Fruit fly (Drosophila melanogaster) whole organism, embryonic: ENCODE measurements around the gene eIF1.

Experiments
- Abd-B ChIP-seq: fragments of 200-800 bp; sonication (Bioruptor generic); optimal IDR thresholded peaks from 2 replicates; lab custom pipeline; 2018; ENCODE audit warnings: missing biosample characterization, mild to moderate bottlenecking, missing genetic modification characterization, moderate library complexity
- Adf1 ChIP-seq: fragments of 200-800 bp; sonication (Bioruptor generic); IDR thresholded peaks from 2 replicates; pipeline ENCODE4 v1.3.6; 2022; ENCODE audit warnings: missing biosample characterization, missing genetic modification characterization
- BEAF-32 ChIP-seq: fragments of 200-800 bp; sonication (Bioruptor generic); optimal IDR thresholded peaks from 3 replicates; lab custom pipeline; 2017; ENCODE audit warnings: missing biosample characterization, missing genetic modification characterization, mild to moderate bottlenecking, moderate library complexity, missing genetic modification reagents
- CG11398 ChIP-seq: fragments of 200-800 bp; sonication (Bioruptor generic); optimal IDR thresholded peaks from 2 replicates; lab custom pipeline; 2016; ENCODE audit warnings: missing biosample characterization, missing genetic modification characterization
- CG11696 ChIP-seq: fragments of 200-800 bp; sonication (Bioruptor generic); IDR thresholded peaks from 2 replicates; pipeline ENCODE4 v1.3.6; 2022; ENCODE audit warnings: missing biosample characterization, missing genetic modification characterization
- CG14014 ChIP-seq: fragments of 200-800 bp; sonication (Bioruptor generic); IDR thresholded peaks from 2 replicates; pipeline ENCODE4 v1.3.6; 2022; ENCODE audit warnings: missing biosample characterization, missing genetic modification characterization
- CG14860 ChIP-seq: fragments of 200-800 bp; sonication (Bioruptor generic); IDR thresholded peaks from 3 replicates; pipeline ENCODE4 v1.3.6; 2022; ENCODE audit warnings: missing biosample characterization, missing genetic modification characterization; ENCODE audit not compliant: partially characterized antibody
- CG1529 ChIP-seq: fragments of 200-800 bp; sonication (Bioruptor generic); optimal IDR thresholded peaks from 3 replicates; lab custom pipeline; 2018; ENCODE audit warnings: missing biosample characterization, missing genetic modification characterization
- CG16813 ChIP-seq: fragments of 200-800 bp; sonication (Bioruptor generic); IDR thresholded peaks from 3 replicates; pipeline ENCODE4 v1.3.6; 2022; ENCODE audit warnings: missing biosample characterization, missing genetic modification characterization; ENCODE audit not compliant: partially characterized antibody
- CG16815 ChIP-seq: fragments of 200-800 bp; sonication (Bioruptor generic); optimal IDR thresholded peaks from 3 replicates; lab custom pipeline; 2017; ENCODE audit warnings: missing biosample characterization, mild to moderate bottlenecking, missing genetic modification characterization
- CG18476 ChIP-seq: fragments of 200-800 bp; sonication (Bioruptor generic); optimal IDR thresholded peaks from 2 replicates; lab custom pipeline; 2016; ENCODE audit warnings: missing biosample characterization, mild to moderate bottlenecking, missing genetic modification characterization
- CG18599 ChIP-seq: fragments of 200-800 bp; sonication (Bioruptor generic); optimal IDR thresholded peaks from 3 replicates; lab custom pipeline; 2017; ENCODE audit warnings: missing biosample characterization, missing genetic modification characterization, mild to moderate bottlenecking, moderate library complexity, missing genetic modification reagents
- CG3281 ChIP-seq: fragments of 200-800 bp; sonication (Bioruptor generic); optimal IDR thresholded peaks from 3 replicates; lab custom pipeline; 2017; ENCODE audit warnings: missing biosample characterization, mild to moderate bottlenecking, missing genetic modification characterization
- CG4328 ChIP-seq: fragments of 200-800 bp; sonication (Bioruptor generic); optimal IDR thresholded peaks from 3 replicates; lab custom pipeline; 2017; ENCODE audit warnings: missing biosample characterization, missing genetic modification reagents, missing genetic modification characterization
- CG4360 ChIP-seq: fragments of 200-800 bp; sonication (Bioruptor generic); IDR thresholded peaks from 2 replicates; pipeline ENCODE4 v1.3.6; 2022; ENCODE audit warnings: missing biosample characterization, missing genetic modification characterization
- CG4854 ChIP-seq: fragments of 200-800 bp; sonication (Bioruptor generic); optimal IDR thresholded peaks from 2 replicates; lab custom pipeline; 2016; ENCODE audit warnings: missing biosample characterization, missing genetic modification characterization, inconsistent platforms
- CG7372 ChIP-seq: fragments of 200-800 bp; sonication (Bioruptor generic); IDR thresholded peaks from 2 replicates; pipeline ENCODE4 v1.3.6; 2022; ENCODE audit warnings: missing biosample characterization, missing genetic modification characterization
- CG7556 ChIP-seq: fragments of 200-800 bp; sonication (Bioruptor generic); optimal IDR thresholded peaks from 2 replicates; lab custom pipeline; 2017; ENCODE audit warnings: missing biosample characterization, mild to moderate bottlenecking, missing genetic modification characterization
- CG7839 ChIP-seq: fragments of 200-800 bp; sonication (Bioruptor generic); optimal IDR thresholded peaks from 3 replicates; lab custom pipeline; 2018; ENCODE audit warnings: missing biosample characterization, mild to moderate bottlenecking, missing genetic modification characterization, moderate library complexity
- CG8388 ChIP-seq: fragments of 200-800 bp; sonication (Bioruptor generic); optimal IDR thresholded peaks from 2 replicates; lab custom pipeline; 2019; ENCODE audit warnings: missing biosample characterization, mild to moderate bottlenecking, missing genetic modification characterization, moderate library complexity
- D19B ChIP-seq: fragments of 200-800 bp; sonication (Bioruptor generic); optimal IDR thresholded peaks from 2 replicates; lab custom pipeline; 2017; ENCODE audit warnings: missing biosample characterization, mild to moderate bottlenecking, missing genetic modification characterization
- Deaf1 ChIP-seq: fragments of 200-800 bp; optimal IDR thresholded peaks from 3 replicates; lab custom pipeline; 2019; ENCODE audit warnings: missing biosample characterization, mild to moderate bottlenecking, missing genetic modification characterization, moderate library complexity
- MESR4 ChIP-seq: fragments of 200-800 bp; sonication (Bioruptor generic); optimal IDR thresholded peaks from 2 replicates; lab custom pipeline; 2018; ENCODE audit warnings: missing biosample characterization, mild to moderate bottlenecking, missing genetic modification characterization, moderate library complexity
- Med ChIP-seq: fragments of 200-800 bp; sonication (Bioruptor generic); peaks from one replicate; lab custom pipeline; 2016; ENCODE audit warnings: missing biosample characterization, missing genetic modification characterization, mild to moderate bottlenecking, inconsistent platforms, moderate library complexity
- NC2α ChIP-seq: fragments of 200-800 bp; sonication (Bioruptor generic); optimal IDR thresholded peaks from 2 replicates; lab custom pipeline; 2016; ENCODE audit warnings: missing biosample characterization, missing genetic modification characterization
- NK7.1 ChIP-seq: fragments of 200-800 bp; sonication (Bioruptor generic); optimal IDR thresholded peaks from 3 replicates; lab custom pipeline; 2016; ENCODE audit warnings: missing biosample characterization, missing genetic modification characterization
- Nf-YC ChIP-seq: fragments of 200-800 bp; optimal IDR thresholded peaks from 3 replicates; lab custom pipeline; 2019; ENCODE audit warnings: missing biosample characterization, mild to moderate bottlenecking, missing genetic modification characterization, moderate library complexity
- Sox102F ChIP-seq: fragments of 200-800 bp; sonication (Bioruptor generic); optimal IDR thresholded peaks from 2 replicates; lab custom pipeline; 2018; ENCODE audit warnings: missing biosample characterization, mild to moderate bottlenecking, missing genetic modification characterization, moderate library complexity
- Xrp1 ChIP-seq: fragments of 200-800 bp; sonication (Bioruptor generic); IDR thresholded peaks from 2 replicates; pipeline ENCODE4 v1.3.6; 2022; ENCODE audit warnings: missing biosample characterization, missing genetic modification characterization
- bcd ChIP-seq: fragments of 200-800 bp; sonication (Bioruptor generic); optimal IDR thresholded peaks from 2 replicates; lab custom pipeline; 2017; ENCODE audit warnings: missing biosample characterization, mild to moderate bottlenecking, missing genetic modification characterization
- cg ChIP-seq: fragments of 200-800 bp; sonication (Bioruptor generic); optimal IDR thresholded peaks from 3 replicates; lab custom pipeline; 2019; ENCODE audit warnings: missing biosample characterization, mild to moderate bottlenecking, missing genetic modification characterization, moderate library complexity
- dm ChIP-seq: fragments of 200-800 bp; sonication (Bioruptor generic); optimal IDR thresholded peaks from 3 replicates; lab custom pipeline; 2016; ENCODE audit warnings: missing biosample characterization, missing genetic modification characterization
- ewg ChIP-seq: fragments of 200-800 bp; sonication (Bioruptor generic); optimal IDR thresholded peaks from 3 replicates; lab custom pipeline; 2017; ENCODE audit warnings: mild to moderate bottlenecking, missing biosample characterization, missing genetic modification reagents, missing genetic modification characterization
- gro ChIP-seq: fragments of 200-800 bp; sonication (Bioruptor generic); optimal IDR thresholded peaks from 2 replicates; lab custom pipeline; 2016; ENCODE audit warnings: missing biosample characterization, missing genetic modification characterization
- gsb ChIP-seq: fragments of 200-800 bp; sonication (Bioruptor generic); IDR thresholded peaks from 2 replicates; pipeline ENCODE4 v1.3.6; 2022; ENCODE audit warnings: missing biosample characterization, missing genetic modification characterization
- gt ChIP-seq: fragments of 200-800 bp; sonication (Bioruptor generic); IDR thresholded peaks from 2 replicates; pipeline ENCODE4 v1.3.6; 2022; ENCODE audit warnings: missing biosample characterization, missing genetic modification characterization
- hkb ChIP-seq, 2 experiments: fragments of 200-800 bp in 1 of 2; fragments of >200 bp in 1 of 2; sonication (Bioruptor generic) in 1 of 2; IDR thresholded peaks in 1 of 2; optimal IDR thresholded peaks in 1 of 2; 2 replicates each; pipeline versions ENCODE4 v1.3.6 to Lab custom; 2017 to 2022; ENCODE audit warnings: missing biosample characterization in 1 of 2, missing genetic modification characterization in 1 of 2
- jing ChIP-seq: fragments of 200-800 bp; sonication (Bioruptor generic); optimal IDR thresholded peaks from 2 replicates; lab custom pipeline; 2018; ENCODE audit warnings: missing biosample characterization, mild to moderate bottlenecking, missing genetic modification characterization
- kah ChIP-seq: fragments of 200-800 bp; sonication (Bioruptor generic); optimal IDR thresholded peaks from 2 replicates; lab custom pipeline; 2018; ENCODE audit warnings: missing biosample characterization, mild to moderate bottlenecking, missing genetic modification characterization
- lbe ChIP-seq: fragments of 200-800 bp; sonication (Bioruptor generic); optimal IDR thresholded peaks from 2 replicates; lab custom pipeline; 2016; ENCODE audit warnings: missing biosample characterization, mild to moderate bottlenecking, missing genetic modification characterization
- nerfin-2 ChIP-seq: fragments of 200-800 bp; sonication (Bioruptor generic); IDR thresholded peaks from 2 replicates; pipeline ENCODE4 v1.3.6; 2022; ENCODE audit warnings: missing biosample characterization, missing genetic modification characterization; ENCODE audit not compliant: partially characterized antibody
- oc ChIP-seq: fragments of 200-800 bp; sonication (Bioruptor generic); optimal IDR thresholded peaks from 2 replicates; lab custom pipeline; 2018; ENCODE audit warnings: missing biosample characterization, mild to moderate bottlenecking, missing genetic modification characterization, moderate library complexity
- odd ChIP-seq: fragments of 200-800 bp; sonication (Bioruptor generic); optimal IDR thresholded peaks from 2 replicates; lab custom pipeline; 2017; ENCODE audit warnings: missing biosample characterization, mild to moderate bottlenecking, missing genetic modification characterization
- pros ChIP-seq: fragments of 200-800 bp; sonication (Bioruptor generic); optimal IDR thresholded peaks from 3 replicates; lab custom pipeline; 2019; ENCODE audit warnings: missing biosample characterization, mild to moderate bottlenecking, missing genetic modification characterization, moderate library complexity
- tgo ChIP-seq: fragments of 200-800 bp; sonication (Bioruptor generic); IDR thresholded peaks from 3 replicates; pipeline ENCODE4 v1.3.6; 2022; ENCODE audit warnings: missing biosample characterization, missing genetic modification characterization
- toy ChIP-seq: fragments of 200-800 bp; sonication (Bioruptor generic); IDR thresholded peaks from 2 replicates; pipeline ENCODE4 v1.3.6; 2022; ENCODE audit warnings: missing biosample characterization, missing genetic modification characterization
- trh ChIP-seq: fragments of 200-800 bp; sonication (Bioruptor generic); optimal IDR thresholded peaks from 2 replicates; lab custom pipeline; 2016; ENCODE audit warnings: missing biosample characterization, missing genetic modification characterization
- vvl ChIP-seq: fragments of 200-800 bp; sonication (Bioruptor generic); IDR thresholded peaks from 2 replicates; pipeline ENCODE4 v1.3.6; 2022; ENCODE audit warnings: missing biosample characterization, missing genetic modification characterization
- wek ChIP-seq: fragments of 200-800 bp; sonication (Bioruptor generic); optimal IDR thresholded peaks from 3 replicates; lab custom pipeline; 2018; ENCODE audit warnings: missing biosample characterization, mild to moderate bottlenecking, missing genetic modification characterization, moderate library complexity
- yki ChIP-seq: fragments of >200 bp; optimal IDR thresholded peaks from 3 replicates; lab custom pipeline; 2018

The eIF1 gene

dm6 chr3L:3194059-3194458, 29.1 kb upstream of the eIF1 start (continued):
- TF ChIP-seq CG7839 (tag; lab: Kevin White, UChicago) (peak; percentile 95), lbe (peak; percentile 94), nerfin-2 (no peak), gro (GFP tag; lab: Kevin White, UChicago) (peak; percentile 42), CG18476 (GFP tag; lab: Kevin White, UChicago) (peak; percentile 86), jing (GFP tag; lab: Kevin White, UChicago) (peak; percentile 82), trh (peak; percentile 68), Adf1 (GFP tag; lab: Robert Waterston, UW) (peak; percentile 70), dm (GFP tag; lab: Kevin White, UChicago) (no peak), CG7372 (GFP tag; lab: Robert Waterston, UW) (peak; percentile 92), yki (lab: Kevin White, UChicago) (no peak), Sox102F (GFP tag; lab: Kevin White, UChicago) (peak; percentile 96), CG7556 (GFP tag; lab: Kevin White, UChicago) (peak; percentile 92), CG16815 (GFP tag; lab: Kevin White, UChicago) (peak; percentile 85), CG18599 (GFP tag; lab: Kevin White, UChicago) (peak; percentile 96), ewg (GFP tag; lab: Kevin White, UChicago) (peak; percentile 94), Nf-YC (tag; lab: Kevin White, UChicago) (peak; percentile 80), CG1529 (GFP tag; lab: Kevin White, UChicago) (peak; percentile 88), CG14014 (GFP tag; lab: Robert Waterston, UW) (peak; percentile 94), D19B (peak; percentile 79), Deaf1 (tag; lab: Kevin White, UChicago) (peak; percentile 74), oc (peak; percentile 95), CG3281 (GFP tag; lab: Kevin White, UChicago) (peak; percentile 93), CG4360 (peak; percentile 71), odd (GFP tag; lab: Kevin White, UChicago) (peak; percentile 86), vvl (peak; percentile 98), Xrp1 (peak; percentile 97), Abd-B (GFP tag; lab: Kevin White, UChicago) (peak; percentile 88), CG11696 (GFP tag; lab: Robert Waterston, UW) (peak; percentile 99), CG11398 (peak; percentile 13), NC2α (GFP tag; lab: Kevin White, UChicago) (no peak), Med (peak; percentile 91), gt (GFP tag; lab: Robert Waterston, UW) (peak; percentile 78), toy (GFP tag; lab: Robert Waterston, UW) (peak; percentile 72), hkb (optimal IDR thresholded peaks at IDR 0.05; lab: Kevin White, UChicago) (no peak), hkb (GFP tag; IDR thresholded peaks at IDR 0.05; lab: Robert Waterston, UW) (peak; percentile 97), wek (GFP tag; lab: Kevin White, UChicago) (peak; percentile 45), bcd (GFP tag; lab: Kevin White, UChicago) (peak; percentile 90), NK7.1 (GFP tag; lab: Kevin White, UChicago) (peak; percentile 46), CG16813 (GFP tag; lab: Robert Waterston, UW) (no peak), gsb (GFP tag; lab: Robert Waterston, UW) (peak; percentile 93), BEAF-32 (GFP tag; lab: Kevin White, UChicago) (no peak), CG4328 (GFP tag; lab: Kevin White, UChicago) (peak; percentile 47), cg (GFP tag; lab: Kevin White, UChicago) (peak; percentile 62), CG8388 (GFP tag; lab: Kevin White, UChicago) (peak; percentile 95), CG14860 (GFP tag; lab: Robert Waterston, UW) (no peak), CG4854 (GFP tag; lab: Kevin White, UChicago) (peak; percentile 67), tgo (peak; percentile 93), pros (GFP tag; lab: Kevin White, UChicago) (no peak), MESR4 (GFP tag; lab: Kevin White, UChicago) (peak; percentile 40), kah (GFP tag; lab: Kevin White, UChicago) (peak; percentile 88)
